Worm (Caenorhabditis elegans): ENCODE measurements around the gene aly-3.

ce11 chrIV:12149609-12150008 is 26.5 kb downstream of the aly-3 start:
- TF ChIP-seq fos-1 (tag; optimal IDR thresholded peaks at IDR 0.05), result no peak
- no peak for TF ChIP-seq nhr-25 (tag; optimal IDR thresholded peaks at IDR 0.05)
- no peak for TF ChIP-seq elt-3 (tag; optimal IDR thresholded peaks at IDR 0.05)
- no peak for TF ChIP-seq skn-1 (tag; optimal IDR thresholded peaks at IDR 0.05)
- no peak for TF ChIP-seq ztf-4 (tag; optimal IDR thresholded peaks at IDR 0.05)
- no peak for TF ChIP-seq lin-15B (tag; optimal IDR thresholded peaks at IDR 0.05)
- TF ChIP-seq zag-1 (tag; optimal IDR thresholded peaks at IDR 0.05), result no peak
- no peak for TF ChIP-seq unc-39 (tag; optimal IDR thresholded peaks at IDR 0.05)
- no peak for TF ChIP-seq aly-2 (tag; optimal IDR thresholded peaks at IDR 0.05)
- no peak for TF ChIP-seq nhr-76 (tag; optimal IDR thresholded peaks at IDR 0.05)
